Worm (Caenorhabditis elegans): ENCODE measurements around the gene manf-1.
"Not testable (repeated sequence)": the region's sequence is repeated elsewhere in the genome, so short reads cannot be mapped to it uniquely, and the experiment has no call there.

The manf-1 gene

ce11 chrIV:2894630-2895029 lies 33.6 kb downstream of the manf-1 start, which contains the start of gene Y54G2A.19:
Gene Y54G2A.19 (minus strand): TSS chrIV:2894730.
- not testable (repeated sequence) for TF ChIP-seq pqm-1, ceh-28, hif-1 (tag; optimal IDR thresholded peaks at IDR 0.05)

- no peak for TF ChIP-seq pqm-1 (tag; optimal IDR thresholded peaks at IDR 0.05)
- peak; percentile 4 for TF ChIP-seq F49E8.2 (tag; optimal IDR thresholded peaks at IDR 0.05; ENCODE audit: borderline replicate concordance)
- TF ChIP-seq ceh-44 (GFP tag; IDR thresholded peaks at IDR 0.05): no peak
- 0 out of 2 replicates have a peak, but pooled peaks have one; percentile 32 for TF ChIP-seq Y48G9A.11 (GFP tag; IDR thresholded peaks at IDR 0.05)
- no peak for TF ChIP-seq ztf-11 (tag; optimal IDR thresholded peaks at IDR 0.05)
- no peak for TF ChIP-seq D1046.2 (GFP tag; IDR thresholded peaks at IDR 0.05)
- no peak for TF ChIP-seq nhr-28 (tag; optimal IDR thresholded peaks at IDR 0.05)
- peak; percentile 31; the same call in 1 of the 2 replicates for TF ChIP-seq lin-38 (GFP tag; IDR thresholded peaks at IDR 0.05)
These were observed 34.8 kb downstream of the manf-1 start for ce11 chrIV:2893486-2893842.

DNA sequence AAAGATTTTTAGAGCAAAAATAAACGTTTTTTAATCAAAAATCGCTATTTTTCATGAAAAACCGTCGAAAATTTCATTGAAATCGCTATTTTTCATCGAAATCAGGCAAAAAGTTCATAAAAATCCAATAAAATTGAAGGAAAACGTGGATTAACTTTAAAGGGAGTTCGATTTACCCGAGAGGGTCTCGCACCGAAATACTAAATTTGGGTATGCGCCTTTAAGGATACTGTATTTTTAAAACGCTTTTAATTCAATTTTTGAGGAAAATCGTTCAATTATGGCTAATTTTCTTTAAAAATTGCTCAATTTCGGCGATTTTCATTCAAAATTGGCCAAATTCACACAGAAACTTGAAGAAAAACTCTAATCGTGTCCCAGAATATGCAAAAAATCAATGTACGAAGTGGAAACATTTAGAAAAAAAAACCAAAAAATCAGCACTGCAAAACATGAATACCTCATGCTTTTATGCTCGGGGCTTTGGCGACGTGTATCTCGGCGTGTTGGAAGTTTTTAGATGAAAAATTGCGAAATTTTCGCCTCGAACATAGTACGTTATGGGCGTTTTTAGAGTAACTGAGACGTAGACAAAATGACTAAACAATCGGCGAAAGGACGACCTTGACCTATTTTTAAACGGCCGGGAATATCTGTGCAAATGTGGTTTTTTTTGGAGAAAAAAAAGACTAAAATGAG lies 35.3 kb downstream of the manf-1 start:
- TF ChIP-seq mes-2 (tag; optimal IDR thresholded peaks at IDR 0.05; ENCODE audit: poor library complexity, severe bottlenecking) (peak; percentile 5), php-3 (GFP tag; IDR thresholded peaks at IDR 0.05) (no peak), hmg-1.1 (GFP tag; IDR thresholded peaks at IDR 0.05) (no peak), lin-29 (GFP tag; IDR thresholded peaks at IDR 0.05) (no peak), F44E2.7 (GFP tag; IDR thresholded peaks at IDR 0.05) (no peak), nhr-42 (GFP tag; IDR thresholded peaks at IDR 0.05) (no peak), daf-16 (GFP tag; optimal IDR thresholded peaks at IDR 0.05) (no peak), daf-16 (tag; optimal IDR thresholded peaks at IDR 0.05) (peak; percentile 10), zip-11 (GFP tag; IDR thresholded peaks at IDR 0.05) (no peak), nhr-25 (tag; optimal IDR thresholded peaks at IDR 0.05; ENCODE audit: borderline replicate concordance, insufficient read depth) (no peak), R02D3.7 (tag; optimal IDR thresholded peaks at IDR 0.05) (no peak), daf-19 (GFP tag; conservative IDR thresholded peaks at IDR 0.05) (no peak), mxl-3 (GFP tag; optimal IDR thresholded peaks at IDR 0.05) (no peak), tag-97 (GFP tag; IDR thresholded peaks at IDR 0.05) (no peak), lin-38 (GFP tag; IDR thresholded peaks at IDR 0.05) (no peak), set-16 (GFP tag; IDR thresholded peaks at IDR 0.05) (no peak), ctbp-1 (GFP tag; IDR thresholded peaks at IDR 0.05) (no peak), nhr-41 (GFP tag; IDR thresholded peaks at IDR 0.05) (no peak)

DNA sequence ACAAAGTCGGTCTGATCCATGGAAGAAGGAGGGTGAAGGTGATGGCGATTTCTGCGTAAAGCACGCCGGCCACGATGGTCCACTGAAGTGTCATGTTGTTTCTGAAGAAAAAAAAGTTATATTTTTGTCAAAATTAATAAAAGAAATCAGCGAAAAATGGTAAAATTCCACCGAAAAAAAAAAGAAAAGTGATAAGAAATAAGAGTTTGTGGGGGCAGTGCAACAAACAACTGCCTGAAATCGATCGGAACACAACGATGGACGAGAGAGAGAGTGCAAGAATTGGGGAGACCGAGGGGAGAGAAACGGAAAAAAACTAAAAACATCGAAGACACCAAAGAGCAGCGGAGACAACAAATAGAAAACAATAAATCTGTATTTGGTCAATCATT lies 35.8 kb downstream of the manf-1 start, which contains the start of gene Y54G2A.18:
Gene Y54G2A.18, minus strand, starts transcription at position 101 of the 392 bp plus-strand sequence.
- peak; percentile 39 for TF ChIP-seq dve-1 (tag; optimal IDR thresholded peaks at IDR 0.05; ENCODE audit: insufficient read depth)
- TF ChIP-seq nhr-28 (tag; optimal IDR thresholded peaks at IDR 0.05): peak; percentile 22
- peak in 1 of 2 experiments; percentile 28 for TF ChIP-seq unc-62 (GFP tag; optimal IDR thresholded peaks at IDR 0.05 in 1 of 2)
- TF ChIP-seq unc-62 (tag; optimal IDR thresholded peaks at IDR 0.05): no peak
- no peak for TF ChIP-seq rbr-2 (tag; optimal IDR thresholded peaks at IDR 0.05)
- peak; percentile 14; the same call in 1 of the 2 replicates for TF ChIP-seq dmd-6 (GFP tag; IDR thresholded peaks at IDR 0.05)
- no peak for TF ChIP-seq tra-1 (GFP tag; IDR thresholded peaks at IDR 0.05)
- TF ChIP-seq lir-3 (tag; optimal IDR thresholded peaks at IDR 0.05): no peak
- no peak for TF ChIP-seq Y5F2A.4 (GFP tag; optimal IDR thresholded peaks at IDR 0.05)
- TF ChIP-seq lin-38 (GFP tag; IDR thresholded peaks at IDR 0.05): 0 out of 2 replicates have a peak, but pooled peaks have one; percentile 20
- no peak for TF ChIP-seq mep-1 (tag; optimal IDR thresholded peaks at IDR 0.05)
- peak; percentile 1 for TF ChIP-seq hlh-11 (tag; optimal IDR thresholded peaks at IDR 0.05)
- no peak for TF ChIP-seq daf-16 (GFP tag; optimal IDR thresholded peaks at IDR 0.05)
- peak; percentile 83 for TF ChIP-seq daf-16 (tag; optimal IDR thresholded peaks at IDR 0.05)
